Worm (Caenorhabditis elegans) whole organism, L1 larva: ENCODE data around the gene clec-264.
A peak's percentile ranks its signal among the peaks of the same experiment; 100 is the strongest.

Experiments used
- F16B12.6 ChIP-seq: fragments of 150-350 bp; optimal IDR thresholded peaks from 2 replicates; lab custom pipeline; 2014; ENCODE audit warnings: missing biosample characterization, missing genetic modification characterization
- aha-1 ChIP-seq: fragments of 150-350 bp; optimal IDR thresholded peaks from 2 replicates; lab custom pipeline; 2014; ENCODE audit warnings: missing biosample characterization, missing genetic modification characterization
- ama-1 ChIP-seq: fragments of 150-350 bp; optimal IDR thresholded peaks from 2 replicates; lab custom pipeline; 2014
- ceh-8 ChIP-seq: fragments of 200-800 bp; sonication (Bioruptor generic); optimal IDR thresholded peaks from 2 replicates; lab custom pipeline; 2018; ENCODE audit warnings: mild to moderate bottlenecking, missing genetic modification characterization, moderate library complexity, missing compliant biosample characterization
- ceh-88 ChIP-seq: fragments of 200-800 bp; sonication (Bioruptor generic); IDR thresholded peaks from 2 replicates; pipeline ENCODE4 v1.3.6; 2022; ENCODE audit warnings: missing genetic modification characterization, missing compliant biosample characterization
- ceh-90 ChIP-seq: sonication (generic microtip); optimal IDR thresholded peaks from 2 replicates; lab custom pipeline; 2016; ENCODE audit warnings: missing genetic modification characterization, missing compliant biosample characterization
- dpl-1 ChIP-seq, 3 experiments: fragments of 150-350 bp in 2 of 3; sonication (generic microtip) in 1 of 3; optimal IDR thresholded peaks; 2 replicates each; lab custom pipeline; 2014 to 2017; ENCODE audit warnings: missing biosample characterization in 3 of 3, missing genetic modification characterization in 3 of 3, missing genetic modification reagents in 3 of 3
- dsc-1 ChIP-seq: sonication (generic microtip); optimal IDR thresholded peaks from 2 replicates; lab custom pipeline; 2016; ENCODE audit warnings: mild to moderate bottlenecking, missing genetic modification characterization, missing compliant biosample characterization
- efl-1 ChIP-seq, 4 experiments: fragments of 150-350 bp; optimal IDR thresholded peaks in 3 of 4; peaks in 1 of 4; 1 replicate in 1 of 4; 2 replicates in 3 of 4; lab custom pipeline; 2014; ENCODE audit warnings: missing biosample characterization in 2 of 4, missing genetic modification characterization in 2 of 4, missing genetic modification reagents in 2 of 4
- elt-2 ChIP-seq: sonication (generic microtip); optimal IDR thresholded peaks from 2 replicates; lab custom pipeline; 2016; ENCODE audit warnings: missing genetic modification characterization, mild to moderate bottlenecking, inconsistent platforms, missing compliant biosample characterization, missing genetic modification reagents
- ets-5 ChIP-seq: fragments of 200-800 bp; sonication (Bioruptor generic); IDR thresholded peaks from 2 replicates; pipeline ENCODE4 v1.3.6; 2022; ENCODE audit warnings: missing genetic modification characterization, missing compliant biosample characterization
- fkh-10 ChIP-seq: sonication (generic microtip); optimal IDR thresholded peaks from 2 replicates; lab custom pipeline; 2017; ENCODE audit warnings: missing biosample characterization, missing genetic modification reagents, missing genetic modification characterization
- fkh-4 ChIP-seq: sonication (generic microtip); optimal IDR thresholded peaks from 2 replicates; lab custom pipeline; 2016; ENCODE audit warnings: missing compliant biosample characterization, missing genetic modification characterization, borderline replicate concordance
- grh-1 ChIP-seq: fragments of 200-800 bp; sonication (Bioruptor generic); IDR thresholded peaks from 2 replicates; pipeline ENCODE4 v1.3.6; 2022; ENCODE audit warnings: missing genetic modification reagents, missing genetic modification characterization, missing compliant biosample characterization
- hlh-17 ChIP-seq: fragments of 200-800 bp; sonication (Bioruptor generic); optimal IDR thresholded peaks from 2 replicates; lab custom pipeline; 2018; ENCODE audit warnings: missing genetic modification characterization, mild to moderate bottlenecking, missing compliant biosample characterization, moderate library complexity, borderline replicate concordance
- hlh-4 ChIP-seq: sonication (generic microtip); optimal IDR thresholded peaks from 2 replicates; lab custom pipeline; 2016; ENCODE audit warnings: mild to moderate bottlenecking, missing genetic modification characterization, missing compliant biosample characterization
- hpl-2 ChIP-seq: fragments of 150-350 bp; optimal IDR thresholded peaks from 2 replicates; lab custom pipeline; 2014; ENCODE audit warnings: missing biosample characterization, missing genetic modification reagents, missing genetic modification characterization
- irx-1 ChIP-seq: sonication (generic microtip); optimal IDR thresholded peaks from 2 replicates; lab custom pipeline; 2016; ENCODE audit warnings: missing genetic modification characterization, missing compliant biosample characterization
- isw-1 ChIP-seq: fragments of 200-800 bp; sonication (Bioruptor generic); IDR thresholded peaks from 2 replicates; pipeline ENCODE4 v1.3.6; 2022; ENCODE audit warnings: missing genetic modification characterization, missing compliant biosample characterization
- jun-1 ChIP-seq: fragments of 150-350 bp; optimal IDR thresholded peaks from 2 replicates; lab custom pipeline; 2014; ENCODE audit warnings: missing biosample characterization, missing genetic modification reagents, missing genetic modification characterization
- lin-14 ChIP-seq: fragments of 200-800 bp; sonication (Bioruptor generic); optimal IDR thresholded peaks from 2 replicates; lab custom pipeline; 2018; ENCODE audit warnings: mild to moderate bottlenecking, missing genetic modification characterization, moderate library complexity, missing compliant biosample characterization
- lin-39 ChIP-seq: fragments of 150-350 bp; optimal IDR thresholded peaks from 2 replicates; lab custom pipeline; 2014; ENCODE audit warnings: missing biosample characterization, missing genetic modification reagents, missing genetic modification characterization
- lir-3 ChIP-seq: sonication (generic microtip); optimal IDR thresholded peaks from 2 replicates; lab custom pipeline; 2016; ENCODE audit warnings: mild to moderate bottlenecking, missing genetic modification characterization, moderate library complexity, missing compliant biosample characterization; ENCODE audit not compliant: poor library complexity
- lsy-2 ChIP-seq, 2 experiments: fragments of 150-350 bp; optimal IDR thresholded peaks; 2 replicates each; lab custom pipeline; 2014; ENCODE audit warnings: missing biosample characterization in 2 of 2, missing genetic modification characterization in 2 of 2
- mef-2 ChIP-seq: fragments of 150-350 bp; optimal IDR thresholded peaks from 2 replicates; lab custom pipeline; 2014; ENCODE audit warnings: missing biosample characterization, missing genetic modification characterization
- mep-1 ChIP-seq: fragments of 150-350 bp; optimal IDR thresholded peaks from 2 replicates; lab custom pipeline; 2014; ENCODE audit warnings: missing biosample characterization, missing genetic modification characterization
- nhr-11 ChIP-seq: fragments of 150-350 bp; optimal IDR thresholded peaks from 2 replicates; lab custom pipeline; 2014; ENCODE audit warnings: missing biosample characterization, missing genetic modification characterization
- nhr-19 ChIP-seq: fragments of 200-800 bp; sonication (Bioruptor generic); conservative IDR thresholded peaks from 2 replicates; pipeline ENCODE4 v1.3.6; 2022; ENCODE audit warnings: missing genetic modification characterization, missing compliant biosample characterization
- nhr-20 ChIP-seq: sonication (generic microtip); optimal IDR thresholded peaks from 2 replicates; lab custom pipeline; 2016; ENCODE audit warnings: mild to moderate bottlenecking, missing genetic modification characterization, missing compliant biosample characterization
- nhr-237 ChIP-seq: fragments of 150-350 bp; optimal IDR thresholded peaks from 2 replicates; lab custom pipeline; 2014; ENCODE audit warnings: missing biosample characterization, missing genetic modification characterization
- nhr-47 ChIP-seq: sonication (generic microtip); optimal IDR thresholded peaks from 2 replicates; lab custom pipeline; 2016; ENCODE audit warnings: mild to moderate bottlenecking, missing genetic modification characterization, moderate library complexity, missing compliant biosample characterization
- nhr-77 ChIP-seq: fragments of 150-350 bp; optimal IDR thresholded peaks from 2 replicates; lab custom pipeline; 2014; ENCODE audit warnings: missing biosample characterization, missing genetic modification characterization
- nhr-84 ChIP-seq: sonication (generic microtip); optimal IDR thresholded peaks from 2 replicates; lab custom pipeline; 2017; ENCODE audit warnings: missing biosample characterization, missing genetic modification characterization
- nhr-85 ChIP-seq: sonication (generic microtip); peaks from one replicate; lab custom pipeline; 2016; ENCODE audit warnings: missing genetic modification characterization, inconsistent platforms, missing compliant biosample characterization
- pax-3 ChIP-seq: fragments of 200-800 bp; sonication (Bioruptor generic); optimal IDR thresholded peaks from 2 replicates; lab custom pipeline; 2018; ENCODE audit warnings: mild to moderate bottlenecking, missing genetic modification characterization, moderate library complexity, missing compliant biosample characterization
- snu-23 ChIP-seq: sonication (generic microtip); optimal IDR thresholded peaks from 2 replicates; lab custom pipeline; 2016; ENCODE audit warnings: missing genetic modification characterization, missing compliant biosample characterization
- sptf-1 ChIP-seq: fragments of 150-350 bp; optimal IDR thresholded peaks from 2 replicates; lab custom pipeline; 2014; ENCODE audit warnings: missing biosample characterization, missing genetic modification characterization
- tbx-2 ChIP-seq: sonication (generic microtip); optimal IDR thresholded peaks from 2 replicates; lab custom pipeline; 2016; ENCODE audit warnings: missing genetic modification characterization, missing compliant biosample characterization
- tlp-1 ChIP-seq: fragments of 150-350 bp; optimal IDR thresholded peaks from 2 replicates; lab custom pipeline; 2014; ENCODE audit warnings: missing biosample characterization, missing genetic modification characterization
- unc-86 ChIP-seq: sonication (generic microtip); optimal IDR thresholded peaks from 2 replicates; lab custom pipeline; 2016; ENCODE audit warnings: missing genetic modification characterization, missing compliant biosample characterization
- zag-1 ChIP-seq: fragments of 150-350 bp; optimal IDR thresholded peaks from 2 replicates; lab custom pipeline; 2014; ENCODE audit warnings: missing biosample characterization, missing genetic modification characterization
- ztf-11 ChIP-seq, 2 experiments: sonication (generic microtip); optimal IDR thresholded peaks; 2 replicates each; lab custom pipeline; 2016 to 2017; ENCODE audit warnings: missing genetic modification characterization in 2 of 2, missing biosample characterization in 1 of 2, missing compliant biosample characterization in 1 of 2
- ztf-4 ChIP-seq: fragments of 150-350 bp; optimal IDR thresholded peaks from 2 replicates; lab custom pipeline; 2014; ENCODE audit warnings: missing biosample characterization, missing genetic modification characterization

Gene clec-264

DNA sequence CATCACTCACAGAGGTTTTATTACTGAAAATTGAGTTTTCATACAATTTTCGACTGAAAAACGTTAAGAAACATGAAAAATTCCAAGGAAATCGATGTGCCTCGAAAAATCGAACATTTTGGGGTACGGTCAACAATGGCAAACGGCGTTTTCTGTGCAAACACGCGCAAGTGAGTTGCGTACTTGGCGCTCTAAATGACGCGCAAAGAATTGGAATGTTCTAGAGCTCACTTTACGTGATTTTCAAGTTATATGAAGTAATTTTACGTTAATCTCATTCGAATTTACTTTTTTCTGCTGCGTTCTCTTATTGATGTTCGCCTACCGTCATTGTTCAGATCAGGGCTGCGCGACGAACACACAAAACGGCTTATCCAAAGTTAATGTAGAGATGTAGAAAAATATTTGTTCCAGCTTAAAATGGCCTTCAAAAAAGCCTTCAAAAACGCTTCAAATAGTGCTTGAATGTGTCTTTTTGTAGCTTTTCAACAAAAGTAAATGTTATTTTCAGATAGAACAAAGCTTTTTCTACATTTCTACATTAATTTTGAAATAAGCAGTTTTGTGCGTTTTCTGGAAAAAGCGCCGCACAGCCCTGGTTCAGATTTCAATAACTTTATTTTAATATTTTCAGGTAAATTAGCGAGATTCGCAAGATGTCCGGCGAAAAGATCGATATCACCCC lies 4.8 kb downstream of the clec-264 start, which contains the start of the genes F31D4.2 and fkb-6 (continued):
- TF ChIP-seq hpl-2, result no peak
- no peak for TF ChIP-seq nhr-11 (tag; lab: Kevin White, UChicago)
- peak; percentile 75 for TF ChIP-seq nhr-77
- TF ChIP-seq mep-1 (tag; lab: Kevin White, UChicago), result peak; percentile 87
- peak; percentile 50 to 71 (median 70) for TF ChIP-seq dpl-1 (GFP tag; optimal IDR thresholded peaks at IDR 0.05; lab: Kevin White, UChicago)
- no peak for TF ChIP-seq mef-2 (tag; lab: Kevin White, UChicago)
- TF ChIP-seq ceh-8 (GFP tag; lab: Kevin White, UChicago), result peak; percentile 20
- TF ChIP-seq fkh-10 (GFP tag; lab: Kevin White, UChicago), result peak; percentile 49
- TF ChIP-seq lsy-2 (tag; optimal IDR thresholded peaks at IDR 0.05; lab: Kevin White, UChicago), result peak; percentile 96 to 99
- TF ChIP-seq F16B12.6 (tag; lab: Kevin White, UChicago), result peak; percentile 98
- no peak for TF ChIP-seq lin-14 (GFP tag; lab: Kevin White, UChicago)
- no peak for TF ChIP-seq nhr-84 (tag; lab: Kevin White, UChicago)
- TF ChIP-seq aha-1, result peak; percentile 35
- peak; percentile 94 for TF ChIP-seq snu-23 (GFP tag; lab: Kevin White, UChicago)
- TF ChIP-seq ama-1 (lab: Kevin White, UChicago), result no peak
- TF ChIP-seq jun-1 (tag; lab: Kevin White, UChicago), result peak; percentile 81
- TF ChIP-seq nhr-237, result peak; percentile 2
- TF ChIP-seq unc-86 (tag; lab: Kevin White, UChicago), result peak; percentile 78
- peak; percentile 77 for TF ChIP-seq dsc-1 (tag; lab: Kevin White, UChicago)
- TF ChIP-seq ets-5, result no peak
- peak; percentile 73 for TF ChIP-seq isw-1
- no peak for TF ChIP-seq lir-3 (tag; lab: Kevin White, UChicago)
- TF ChIP-seq hlh-4 (tag; lab: Kevin White, UChicago), result no peak
- TF ChIP-seq nhr-47 (tag; lab: Kevin White, UChicago), result peak; percentile 88
- peak; percentile 66 for TF ChIP-seq pax-3 (tag; lab: Kevin White, UChicago)
- TF ChIP-seq efl-1 (optimal IDR thresholded peaks at IDR 0.05; lab: Kevin White, UChicago), result peak; percentile 68 to 70
- peak; percentile 70 to 95 for TF ChIP-seq efl-1 (GFP tag; optimal IDR thresholded peaks at IDR 0.05 in 1 of 2; lab: Kevin White, UChicago)
- TF ChIP-seq elt-2, result peak; percentile 8
- no peak for TF ChIP-seq fkh-4 (tag; lab: Kevin White, UChicago)
- TF ChIP-seq irx-1 (tag; lab: Kevin White, UChicago), result peak; percentile 75
- TF ChIP-seq ztf-4 (tag; lab: Kevin White, UChicago), result peak; percentile 51
- no peak for TF ChIP-seq ceh-88 (GFP tag; lab: Robert Waterston, UW)
- TF ChIP-seq ztf-11 (tag; optimal IDR thresholded peaks at IDR 0.05; lab: Kevin White, UChicago), result peak in 1 of 2 experiments; percentile 35
- TF ChIP-seq nhr-19 (GFP tag; lab: Robert Waterston, UW), result peak; percentile 84
- no peak for TF ChIP-seq sptf-1 (tag; lab: Kevin White, UChicago)
- TF ChIP-seq nhr-85 (tag; lab: Kevin White, UChicago), result peak; percentile 85
- TF ChIP-seq zag-1 (tag; lab: Kevin White, UChicago), result no peak
- TF ChIP-seq tlp-1 (tag; lab: Kevin White, UChicago), result no peak
- TF ChIP-seq grh-1, result peak; percentile 38; the same call in 1 of the 2 replicates
- TF ChIP-seq lin-39, result peak; percentile 7
- TF ChIP-seq ceh-90 (tag; lab: Kevin White, UChicago), result peak; percentile 19
- peak; percentile 78 for TF ChIP-seq tbx-2
- TF ChIP-seq hlh-17 (GFP tag; lab: Kevin White, UChicago), result no peak
- peak; percentile 85 for TF ChIP-seq nhr-20 (tag; lab: Kevin White, UChicago)
- TF ChIP-seq, all 84 proteins: peak for 48
